Worm (Caenorhabditis elegans) whole organism, L2 larva: Measurements from ENCODE around the gene hpo-26.
A peak's percentile ranks its signal among the peaks of the same experiment; 100 is the strongest.

Experiments
- F13H6.1 ChIP-seq: sonication (generic microtip); optimal IDR thresholded peaks from 2 replicates; lab custom pipeline; 2016; ENCODE audit warnings: missing genetic modification characterization, missing compliant biosample characterization
- ZK546.5 ChIP-seq: sonication (generic microtip); optimal IDR thresholded peaks from 2 replicates; lab custom pipeline; 2017; ENCODE audit warnings: missing biosample characterization, missing genetic modification characterization
- ama-1 ChIP-seq: fragments of 150-350 bp; optimal IDR thresholded peaks from 2 replicates; lab custom pipeline; 2018; ENCODE audit warnings: inconsistent platforms
- blmp-1 ChIP-seq: sonication (generic microtip); optimal IDR thresholded peaks from 2 replicates; lab custom pipeline; 2017; ENCODE audit warnings: missing genetic modification characterization, mild to moderate bottlenecking, missing compliant biosample characterization, antibody characterized with exemption, moderate library complexity; ENCODE audit not compliant: insufficient read depth
- ceh-16 ChIP-seq: fragments of 150-350 bp; optimal IDR thresholded peaks from 2 replicates; lab custom pipeline; 2014; ENCODE audit warnings: missing biosample characterization, missing genetic modification characterization
- crh-2 ChIP-seq: sonication (generic microtip); optimal IDR thresholded peaks from 2 replicates; lab custom pipeline; 2017; ENCODE audit warnings: missing biosample characterization, missing genetic modification characterization
- dmd-4 ChIP-seq: sonication (generic microtip); optimal IDR thresholded peaks from 2 replicates; lab custom pipeline; 2017; ENCODE audit warnings: missing biosample characterization, missing genetic modification characterization
- egl-27 ChIP-seq: sonication (generic microtip); optimal IDR thresholded peaks from 3 replicates; lab custom pipeline; 2017; ENCODE audit warnings: missing biosample characterization, missing genetic modification reagents, missing genetic modification characterization
- elt-1 ChIP-seq: fragments of 150-350 bp; optimal IDR thresholded peaks from 2 replicates; lab custom pipeline; 2014; ENCODE audit warnings: missing biosample characterization, missing genetic modification characterization
- fos-1 ChIP-seq: fragments of 150-350 bp; optimal IDR thresholded peaks from 2 replicates; lab custom pipeline; 2014; ENCODE audit warnings: missing biosample characterization, missing genetic modification characterization
- gmeb-1 ChIP-seq: fragments of 150-350 bp; optimal IDR thresholded peaks from 2 replicates; lab custom pipeline; 2014; ENCODE audit warnings: missing biosample characterization, missing genetic modification characterization
- lin-11 ChIP-seq: fragments of 150-350 bp; sonication (generic microtip); optimal IDR thresholded peaks from 2 replicates; lab custom pipeline; 2014; ENCODE audit warnings: missing biosample characterization, missing genetic modification characterization, inconsistent platforms, mixed read lengths
- lin-13 ChIP-seq: fragments of 150-350 bp; optimal IDR thresholded peaks from 2 replicates; lab custom pipeline; 2014; ENCODE audit warnings: missing biosample characterization, missing genetic modification reagents, missing genetic modification characterization
- lin-39 ChIP-seq: fragments of 150-350 bp; optimal IDR thresholded peaks from 2 replicates; lab custom pipeline; 2014; ENCODE audit warnings: missing biosample characterization, missing genetic modification reagents, missing genetic modification characterization
- lsy-2 ChIP-seq, 2 experiments: fragments of 150-350 bp in 1 of 2; sonication (generic microtip) in 1 of 2; optimal IDR thresholded peaks; 2 replicates each; lab custom pipeline; 2014 to 2017; ENCODE audit warnings: missing biosample characterization in 2 of 2, missing genetic modification characterization in 2 of 2
- mab-5 ChIP-seq: fragments of 150-350 bp; optimal IDR thresholded peaks from 2 replicates; lab custom pipeline; 2014; ENCODE audit warnings: missing biosample characterization, missing genetic modification characterization
- mdl-1 ChIP-seq, 2 experiments: fragments of 150-350 bp in 1 of 2; sonication (generic microtip) in 1 of 2; optimal IDR thresholded peaks; 2 replicates each; lab custom pipeline; 2017; ENCODE audit warnings: missing biosample characterization in 2 of 2, missing genetic modification characterization in 2 of 2
- nhr-10 ChIP-seq: sonication (generic microtip); optimal IDR thresholded peaks from 2 replicates; lab custom pipeline; 2017; ENCODE audit warnings: missing biosample characterization, missing genetic modification characterization
- nhr-11 ChIP-seq: fragments of 150-350 bp; optimal IDR thresholded peaks from 2 replicates; lab custom pipeline; 2014; ENCODE audit warnings: missing biosample characterization, missing genetic modification characterization
- nhr-12 ChIP-seq: fragments of 150-350 bp; optimal IDR thresholded peaks from 2 replicates; lab custom pipeline; 2014; ENCODE audit warnings: missing biosample characterization, missing genetic modification characterization
- nhr-129 ChIP-seq: fragments of 150-350 bp; optimal IDR thresholded peaks from 2 replicates; lab custom pipeline; 2014; ENCODE audit warnings: missing biosample characterization, missing genetic modification characterization
- nhr-21 ChIP-seq: fragments of 150-350 bp; optimal IDR thresholded peaks from 2 replicates; lab custom pipeline; 2014; ENCODE audit warnings: missing biosample characterization, missing genetic modification characterization
- nhr-23 ChIP-seq: fragments of 150-350 bp; optimal IDR thresholded peaks from 2 replicates; lab custom pipeline; 2014; ENCODE audit warnings: missing biosample characterization, missing genetic modification reagents, missing genetic modification characterization
- nhr-237 ChIP-seq: fragments of 150-350 bp; optimal IDR thresholded peaks from 2 replicates; lab custom pipeline; 2014; ENCODE audit warnings: missing biosample characterization, missing genetic modification characterization
- nhr-25 ChIP-seq: fragments of 150-350 bp; sonication (generic microtip); optimal IDR thresholded peaks from 3 replicates; lab custom pipeline; 2014; ENCODE audit warnings: missing biosample characterization, missing genetic modification characterization
- nhr-6 ChIP-seq: fragments of 150-350 bp; optimal IDR thresholded peaks from 2 replicates; lab custom pipeline; 2014; ENCODE audit warnings: missing biosample characterization, missing genetic modification characterization
- nhr-77 ChIP-seq: fragments of 150-350 bp; optimal IDR thresholded peaks from 2 replicates; lab custom pipeline; 2014; ENCODE audit warnings: missing biosample characterization, missing genetic modification characterization
- sem-4 ChIP-seq: fragments of 150-350 bp; optimal IDR thresholded peaks from 2 replicates; lab custom pipeline; 2014; ENCODE audit warnings: missing biosample characterization, missing genetic modification reagents, missing genetic modification characterization
- sma-3 ChIP-seq: sonication (generic microtip); optimal IDR thresholded peaks from 2 replicates; lab custom pipeline; 2016; ENCODE audit warnings: missing genetic modification reagents, missing genetic modification characterization, missing compliant biosample characterization
- sma-9 ChIP-seq, 2 experiments: fragments of 150-350 bp in 1 of 2; sonication (generic microtip) in 1 of 2; optimal IDR thresholded peaks; 2 replicates each; lab custom pipeline; 2014 to 2016; ENCODE audit warnings: missing genetic modification characterization in 2 of 2, mild to moderate bottlenecking in 1 of 2, missing biosample characterization in 1 of 2, missing compliant biosample characterization in 1 of 2, missing genetic modification reagents in 1 of 2, moderate library complexity in 1 of 2
- snpc-4 ChIP-seq: fragments of 150-350 bp; optimal IDR thresholded peaks from 2 replicates; lab custom pipeline; 2014; ENCODE audit warnings: missing biosample characterization, missing genetic modification characterization
- unc-39 ChIP-seq: fragments of 150-350 bp; optimal IDR thresholded peaks from 2 replicates; lab custom pipeline; 2014; ENCODE audit warnings: missing biosample characterization, missing genetic modification characterization
- unc-55 ChIP-seq: fragments of 150-350 bp; sonication (generic microtip); optimal IDR thresholded peaks from 3 replicates; lab custom pipeline; 2014; ENCODE audit warnings: missing biosample characterization, missing genetic modification reagents, missing genetic modification characterization
- ztf-1 ChIP-seq: fragments of 200-800 bp; sonication (Bioruptor generic); conservative IDR thresholded peaks from 2 replicates; pipeline ENCODE4 v1.3.6; 2022; ENCODE audit warnings: missing genetic modification characterization, missing compliant biosample characterization
- ztf-11 ChIP-seq: sonication (generic microtip); optimal IDR thresholded peaks from 2 replicates; lab custom pipeline; 2017; ENCODE audit warnings: missing biosample characterization, missing genetic modification characterization
- ztf-4 ChIP-seq: fragments of 150-350 bp; optimal IDR thresholded peaks from 2 replicates; lab custom pipeline; 2014; ENCODE audit warnings: missing biosample characterization, missing genetic modification characterization

Gene hpo-26

DNA sequence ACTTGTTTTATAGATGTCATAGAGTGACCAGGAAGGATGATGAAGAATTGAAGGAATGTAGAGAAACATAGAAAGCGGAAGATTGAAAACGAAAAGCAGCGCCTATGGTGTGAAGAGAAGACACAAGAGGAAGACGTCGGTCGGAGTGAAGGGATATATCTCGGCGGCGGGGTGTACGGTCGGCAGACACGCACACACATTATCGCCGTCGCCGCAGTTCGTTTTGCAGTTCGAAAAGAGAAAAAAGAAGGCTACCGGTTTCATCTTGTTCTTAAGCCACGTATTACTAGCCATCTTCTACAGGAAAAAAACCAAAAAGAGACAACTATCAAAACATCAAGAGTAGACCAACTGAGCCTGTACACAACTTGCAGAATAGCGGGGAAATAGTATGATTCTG is 19.5 kb downstream of the hpo-26 start:
- TF ChIP-seq ama-1 (lab: Kevin White, UChicago) (no peak), nhr-21 (tag; lab: Kevin White, UChicago) (peak; percentile 8), fos-1 (tag; lab: Kevin White, UChicago) (peak; percentile 7)

DNA sequence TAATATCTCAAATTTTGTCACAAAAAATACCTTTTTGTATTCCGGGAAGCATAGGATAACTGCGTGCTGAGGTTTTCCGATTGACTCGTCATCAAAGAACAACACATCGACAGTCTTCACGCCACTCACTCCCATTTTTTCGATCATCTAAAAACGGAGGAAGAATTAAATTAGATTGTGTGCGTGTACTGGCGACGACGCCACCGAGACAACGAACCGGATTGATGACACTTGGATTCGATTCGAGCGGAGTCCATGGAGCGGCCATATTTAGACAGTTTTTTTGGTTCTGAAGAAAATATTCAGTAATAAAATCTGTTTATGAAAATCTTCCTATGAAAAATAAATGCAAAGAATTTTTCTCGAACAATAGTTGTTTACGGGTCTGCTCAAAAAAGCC is 21.7 kb downstream of the hpo-26 start, which contains the start of gene ubh-1:
Gene ubh-1 (minus strand): TSS at position 289 of the 400 bp plus-strand sequence.
- TF ChIP-seq nhr-23 (tag; lab: Kevin White, UChicago) (no peak), sma-3 (GFP tag; lab: Kevin White, UChicago) (no peak), nhr-11 (tag; lab: Kevin White, UChicago) (no peak), unc-55 (GFP tag; lab: Kevin White, UChicago) (no peak), elt-1 (tag; lab: Kevin White, UChicago) (no peak), lin-13 (GFP tag; lab: Kevin White, UChicago) (no peak), dmd-4 (no peak), nhr-77 (tag; lab: Kevin White, UChicago) (no peak), nhr-6 (tag; lab: Kevin White, UChicago) (no peak), egl-27 (tag; lab: Kevin White, UChicago) (no peak)

DNA sequence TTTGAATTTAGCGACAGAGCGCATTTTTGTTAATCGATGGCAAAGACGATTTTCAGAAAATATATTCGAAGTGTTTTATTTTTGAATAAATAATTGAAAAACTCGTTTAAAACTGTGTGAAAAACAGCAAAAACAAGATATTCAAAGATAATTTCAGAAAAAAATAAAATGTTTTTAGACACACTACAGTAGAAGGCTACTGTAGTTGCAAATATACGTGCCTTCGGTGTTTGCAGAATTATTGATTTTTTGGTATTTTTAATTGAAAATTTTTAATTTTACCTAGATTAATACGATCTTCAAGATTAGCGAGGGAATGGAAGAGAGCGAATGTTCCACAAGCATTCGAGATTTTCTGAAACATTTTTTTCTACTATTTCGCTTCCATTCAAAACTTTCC is 22.2 kb downstream of the hpo-26 start:
- TF ChIP-seq lin-39 (tag; lab: Kevin White, UChicago): no peak
- TF ChIP-seq lsy-2 (tag; optimal IDR thresholded peaks at IDR 0.05; lab: Kevin White, UChicago): peak in 1 of 2 experiments; percentile 10
- TF ChIP-seq, all 48 proteins: peak for 1

DNA sequence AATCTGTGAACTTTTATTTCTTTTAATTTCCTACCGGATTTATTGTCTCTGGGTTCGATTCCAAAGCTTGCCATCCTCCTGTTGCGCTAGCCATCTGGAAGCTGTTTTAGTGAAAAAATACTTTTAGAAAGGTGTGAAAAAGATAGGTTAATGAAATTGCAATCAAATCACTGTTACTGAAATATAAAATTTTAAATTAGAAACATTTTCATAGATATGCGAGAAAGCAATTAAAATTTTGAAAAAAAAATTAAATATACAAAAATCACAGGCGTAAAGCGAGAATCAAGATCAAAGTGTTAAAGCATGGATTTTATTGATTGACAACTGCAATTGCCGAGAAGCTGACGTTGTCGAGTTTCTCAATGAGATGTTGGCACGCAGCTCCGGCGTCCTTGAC is 23.1 kb downstream of the hpo-26 start, which contains the start of gene ubh-2:
Gene ubh-2 (minus strand): TSS at position 101 of the 400 bp plus-strand sequence.
- TF ChIP-seq unc-39 (tag; lab: Kevin White, UChicago) (no peak), lsy-2 (tag; optimal IDR thresholded peaks at IDR 0.05; lab: Kevin White, UChicago) (no peak), sma-9 (GFP tag; optimal IDR thresholded peaks at IDR 0.05; lab: Kevin White, UChicago) (no peak), sma-9 (tag; optimal IDR thresholded peaks at IDR 0.05; lab: Kevin White, UChicago) (no peak), unc-55 (GFP tag; lab: Kevin White, UChicago) (no peak), fos-1 (tag; lab: Kevin White, UChicago) (no peak), blmp-1 (tag; lab: Kevin White, UChicago) (no peak), nhr-10 (tag; lab: Kevin White, UChicago) (no peak), mdl-1 (tag; optimal IDR thresholded peaks at IDR 0.05; lab: Kevin White, UChicago) (no peak), nhr-21 (tag; lab: Kevin White, UChicago) (no peak), snpc-4 (tag; lab: Kevin White, UChicago) (no peak), sem-4 (tag; lab: Kevin White, UChicago) (no peak), crh-2 (tag; lab: Kevin White, UChicago) (no peak)

DNA sequence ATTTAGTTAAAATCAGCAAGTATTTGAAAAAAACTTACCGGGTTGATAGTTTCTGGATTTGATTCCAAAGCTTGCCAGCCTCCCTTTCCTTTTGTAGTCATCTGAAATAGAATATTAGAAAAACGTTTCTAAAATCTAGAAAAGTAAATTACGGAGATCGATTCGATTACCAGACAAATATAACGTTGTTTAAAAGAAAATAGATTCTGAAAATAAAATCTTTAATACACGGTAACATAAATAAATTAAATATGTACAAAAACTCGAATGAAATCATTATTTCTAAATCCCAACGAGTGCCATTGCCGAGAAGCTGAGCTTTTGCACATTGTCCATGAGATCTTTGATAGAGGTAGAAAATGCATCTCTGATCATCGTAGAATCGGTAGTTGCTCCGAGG is 24.2 kb downstream of the hpo-26 start, which contains the start of gene ubh-3:
Gene ubh-3 (minus strand): TSS at position 101 of the 400 bp plus-strand sequence.
- TF ChIP-seq nhr-237 (tag; lab: Kevin White, UChicago) (no peak), nhr-6 (tag; lab: Kevin White, UChicago) (no peak), nhr-25 (tag; lab: Kevin White, UChicago) (no peak), F13H6.1 (tag; lab: Kevin White, UChicago) (no peak), ztf-1 (GFP tag; lab: Robert Waterston, UW) (no peak), nhr-129 (tag; lab: Kevin White, UChicago) (no peak), sma-9 (GFP tag; optimal IDR thresholded peaks at IDR 0.05; lab: Kevin White, UChicago) (no peak), sma-9 (tag; optimal IDR thresholded peaks at IDR 0.05; lab: Kevin White, UChicago) (no peak)

DNA sequence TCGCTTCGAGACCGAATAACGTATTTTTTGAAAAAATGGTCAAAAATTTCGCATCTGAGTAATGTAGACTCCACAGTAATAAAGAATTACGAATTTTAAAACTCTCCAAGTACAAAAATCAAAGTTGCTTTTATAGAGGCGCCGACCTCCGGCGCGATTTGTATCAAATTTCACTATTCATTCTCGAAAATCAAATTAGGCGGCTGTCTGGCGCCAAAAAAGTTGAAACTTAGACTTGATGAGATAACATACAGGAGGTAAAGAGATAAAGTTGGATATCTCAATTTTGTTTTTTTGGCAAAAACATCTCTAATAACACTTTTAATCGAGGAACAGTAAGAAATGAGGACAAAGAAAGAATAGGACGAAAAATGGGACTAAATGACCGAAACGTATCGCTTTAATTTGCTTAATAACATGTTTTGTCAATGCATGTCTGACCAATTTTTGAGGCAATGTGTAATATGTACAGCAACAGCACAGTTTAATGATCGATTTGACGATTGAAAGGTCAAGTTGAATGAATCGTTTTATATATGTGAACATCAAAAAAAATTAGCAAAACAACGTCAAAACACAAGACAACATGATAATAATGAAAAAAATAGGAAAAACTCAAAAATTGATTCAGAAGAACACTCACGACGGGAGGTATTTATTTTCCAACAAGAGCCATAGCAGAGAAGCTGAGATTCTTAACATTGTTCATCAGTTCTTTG is 26.5 kb downstream of the hpo-26 start:
- TF ChIP-seq nhr-129 (tag; lab: Kevin White, UChicago): no peak
- no peak for TF ChIP-seq blmp-1 (tag; lab: Kevin White, UChicago)
- no peak for TF ChIP-seq fos-1 (tag; lab: Kevin White, UChicago)
- no peak for TF ChIP-seq nhr-12 (tag; lab: Kevin White, UChicago)
- TF ChIP-seq dmd-4: no peak
- no peak for TF ChIP-seq gmeb-1
- TF ChIP-seq unc-39 (tag; lab: Kevin White, UChicago): no peak
- no peak for TF ChIP-seq lin-13 (GFP tag; lab: Kevin White, UChicago)
- TF ChIP-seq ama-1 (lab: Kevin White, UChicago): no peak
- no peak for TF ChIP-seq ztf-11
- no peak for TF ChIP-seq lin-11 (tag; lab: Kevin White, UChicago)
- TF ChIP-seq ceh-16: no peak
- TF ChIP-seq mab-5 (tag; lab: Kevin White, UChicago): no peak
- TF ChIP-seq unc-55 (GFP tag; lab: Kevin White, UChicago): no peak
- no peak for TF ChIP-seq nhr-11 (tag; lab: Kevin White, UChicago)
- TF ChIP-seq crh-2 (tag; lab: Kevin White, UChicago): no peak
- TF ChIP-seq sma-9 (GFP tag; optimal IDR thresholded peaks at IDR 0.05; lab: Kevin White, UChicago): no peak
- TF ChIP-seq sma-9 (tag; optimal IDR thresholded peaks at IDR 0.05; lab: Kevin White, UChicago): no peak
- TF ChIP-seq lsy-2 (tag; optimal IDR thresholded peaks at IDR 0.05; lab: Kevin White, UChicago): no peak
- TF ChIP-seq ZK546.5: no peak
- TF ChIP-seq ztf-4 (tag; lab: Kevin White, UChicago): no peak
